Fruit fly (Drosophila melanogaster) whole organism, embryonic: ENCODE results near the gene CG31178.

Experiments used
- Bdp1 ChIP-seq: fragments of 200-800 bp; sonication (Bioruptor generic); optimal IDR thresholded peaks from 3 replicates; lab custom pipeline; 2016; ENCODE audit warnings: missing biosample characterization, missing genetic modification characterization
- CG10147 ChIP-seq: fragments of 200-800 bp; sonication (Bioruptor generic); optimal IDR thresholded peaks from 2 replicates; lab custom pipeline; 2019; ENCODE audit warnings: missing biosample characterization, mild to moderate bottlenecking, missing genetic modification characterization, moderate library complexity
- CG11560 ChIP-seq: fragments of 200-800 bp; sonication (Bioruptor generic); IDR thresholded peaks from 3 replicates; pipeline ENCODE4 v1.3.6; 2022; ENCODE audit warnings: missing biosample characterization, missing genetic modification characterization
- CG12744 ChIP-seq: fragments of 200-800 bp; sonication (Bioruptor generic); optimal IDR thresholded peaks from 2 replicates; lab custom pipeline; 2016; ENCODE audit warnings: missing biosample characterization, missing genetic modification characterization
- CG14014 ChIP-seq: fragments of 200-800 bp; sonication (Bioruptor generic); IDR thresholded peaks from 2 replicates; pipeline ENCODE4 v1.3.6; 2022; ENCODE audit warnings: missing biosample characterization, missing genetic modification characterization
- CG14965 ChIP-seq: fragments of 200-800 bp; sonication (Bioruptor generic); optimal IDR thresholded peaks from 2 replicates; lab custom pipeline; 2016; ENCODE audit warnings: missing biosample characterization, missing genetic modification characterization, borderline replicate concordance
- CG15601 ChIP-seq: fragments of 200-800 bp; sonication (Bioruptor generic); optimal IDR thresholded peaks from 3 replicates; lab custom pipeline; 2019; ENCODE audit warnings: missing biosample characterization, mild to moderate bottlenecking, missing genetic modification characterization, moderate library complexity
- CG16813 ChIP-seq: fragments of 200-800 bp; sonication (Bioruptor generic); IDR thresholded peaks from 3 replicates; pipeline ENCODE4 v1.3.6; 2022; ENCODE audit warnings: missing biosample characterization, missing genetic modification characterization; ENCODE audit not compliant: partially characterized antibody
- CG17186 ChIP-seq: fragments of 200-800 bp; sonication (Bioruptor generic); optimal IDR thresholded peaks from 3 replicates; lab custom pipeline; 2017; ENCODE audit warnings: missing biosample characterization, missing genetic modification reagents, missing genetic modification characterization
- CG17385 ChIP-seq: fragments of 200-800 bp; sonication (Bioruptor generic); optimal IDR thresholded peaks from 3 replicates; lab custom pipeline; 2018; ENCODE audit warnings: missing biosample characterization, mild to moderate bottlenecking, missing genetic modification characterization
- CG17802 ChIP-seq: fragments of 200-800 bp; sonication (Bioruptor generic); optimal IDR thresholded peaks from 2 replicates; lab custom pipeline; 2018; ENCODE audit warnings: missing biosample characterization, mild to moderate bottlenecking, missing genetic modification characterization, moderate library complexity
- CG18476 ChIP-seq: fragments of 200-800 bp; sonication (Bioruptor generic); optimal IDR thresholded peaks from 2 replicates; lab custom pipeline; 2016; ENCODE audit warnings: missing biosample characterization, mild to moderate bottlenecking, missing genetic modification characterization
- CG2116 ChIP-seq: fragments of 200-800 bp; sonication (Bioruptor generic); optimal IDR thresholded peaks from 3 replicates; lab custom pipeline; 2018; ENCODE audit warnings: missing biosample characterization, mild to moderate bottlenecking, missing genetic modification characterization
- CG2712 ChIP-seq: fragments of 200-800 bp; optimal IDR thresholded peaks from 3 replicates; lab custom pipeline; 2019; ENCODE audit warnings: missing biosample characterization, mild to moderate bottlenecking, missing genetic modification characterization, moderate library complexity
- CG30403 ChIP-seq: fragments of 200-800 bp; sonication (Bioruptor generic); optimal IDR thresholded peaks from 3 replicates; lab custom pipeline; 2016; ENCODE audit warnings: missing biosample characterization, missing genetic modification characterization
- CG31388 ChIP-seq: fragments of 200-800 bp; sonication (Bioruptor generic); optimal IDR thresholded peaks from 2 replicates; lab custom pipeline; 2016; ENCODE audit warnings: missing biosample characterization, missing genetic modification characterization
- CG32767 ChIP-seq: fragments of 200-800 bp; sonication (Bioruptor generic); IDR thresholded peaks from 2 replicates; pipeline ENCODE4 v1.3.6; 2022; ENCODE audit warnings: missing biosample characterization, missing genetic modification characterization
- CG4404 ChIP-seq: fragments of 200-800 bp; sonication (Bioruptor generic); IDR thresholded peaks from 2 replicates; pipeline ENCODE4 v1.3.6; 2022; ENCODE audit warnings: missing biosample characterization, missing genetic modification characterization
- CG4730 ChIP-seq: fragments of 200-800 bp; sonication (Bioruptor generic); IDR thresholded peaks from 2 replicates; pipeline ENCODE4 v1.3.6; 2022; ENCODE audit warnings: missing biosample characterization, missing genetic modification characterization
- CG5180 ChIP-seq: fragments of 200-800 bp; sonication (Bioruptor generic); optimal IDR thresholded peaks from 3 replicates; lab custom pipeline; 2017; ENCODE audit warnings: missing biosample characterization, missing genetic modification characterization, mild to moderate bottlenecking, moderate library complexity, missing genetic modification reagents
- CG9932 ChIP-seq: fragments of 200-800 bp; sonication (Bioruptor generic); IDR thresholded peaks from 2 replicates; pipeline ENCODE4 v1.3.6; 2022; ENCODE audit warnings: missing biosample characterization, missing genetic modification characterization
- CHES-1-like ChIP-seq: fragments of 200-800 bp; sonication (Bioruptor generic); optimal IDR thresholded peaks from 2 replicates; lab custom pipeline; 2016; ENCODE audit warnings: missing biosample characterization, missing genetic modification characterization
- CoRest ChIP-seq: fragments of 200-800 bp; sonication (Bioruptor generic); optimal IDR thresholded peaks from 3 replicates; lab custom pipeline; 2018; ENCODE audit warnings: missing biosample characterization, mild to moderate bottlenecking, missing genetic modification characterization, moderate library complexity
- Dad ChIP-seq: fragments of 200-800 bp; sonication (Bioruptor generic); optimal IDR thresholded peaks from 3 replicates; lab custom pipeline; 2016; ENCODE audit warnings: missing biosample characterization, missing genetic modification characterization
- Dip2 ChIP-seq: fragments of 200-800 bp; sonication (Bioruptor generic); IDR thresholded peaks from 2 replicates; pipeline ENCODE4 v1.3.6; 2022; ENCODE audit warnings: missing biosample characterization, missing genetic modification characterization
- Dip3 ChIP-seq: fragments of 200-800 bp; sonication (Bioruptor generic); optimal IDR thresholded peaks from 3 replicates; lab custom pipeline; 2016; ENCODE audit warnings: missing biosample characterization, missing genetic modification characterization
- Doc3 ChIP-seq: fragments of 200-800 bp; sonication (Bioruptor generic); IDR thresholded peaks from 3 replicates; pipeline ENCODE4 v1.3.6; 2022; ENCODE audit warnings: missing biosample characterization, missing genetic modification characterization; ENCODE audit not compliant: partially characterized antibody
- Fer3 ChIP-seq: fragments of 200-800 bp; sonication (Bioruptor generic); optimal IDR thresholded peaks from 2 replicates; lab custom pipeline; 2018; ENCODE audit warnings: missing biosample characterization, mild to moderate bottlenecking, missing genetic modification characterization, moderate library complexity
- HHEX ChIP-seq: fragments of 200-800 bp; sonication (Bioruptor generic); optimal IDR thresholded peaks from 3 replicates; lab custom pipeline; 2017; ENCODE audit warnings: missing biosample characterization, mild to moderate bottlenecking, missing genetic modification characterization, missing genetic modification reagents
- NC2α ChIP-seq: fragments of 200-800 bp; sonication (Bioruptor generic); optimal IDR thresholded peaks from 2 replicates; lab custom pipeline; 2016; ENCODE audit warnings: missing biosample characterization, missing genetic modification characterization
- Nf-YB ChIP-seq: fragments of 200-800 bp; sonication (Bioruptor generic); optimal IDR thresholded peaks from 3 replicates; lab custom pipeline; 2019; ENCODE audit warnings: missing biosample characterization, mild to moderate bottlenecking, missing genetic modification characterization, moderate library complexity
- Optix ChIP-seq: fragments of 200-800 bp; sonication (Bioruptor generic); IDR thresholded peaks from 3 replicates; pipeline ENCODE4 v1.3.6; 2022; ENCODE audit warnings: missing biosample characterization, missing genetic modification characterization
- Poxn ChIP-seq: fragments of 200-800 bp; sonication (Bioruptor generic); IDR thresholded peaks from 2 replicates; pipeline ENCODE4 v1.3.6; 2022; ENCODE audit warnings: missing biosample characterization, missing genetic modification characterization
- Tbp ChIP-seq: fragments of >200 bp; optimal IDR thresholded peaks from 2 replicates; lab custom pipeline; 2018; ENCODE audit warnings: missing biosample characterization, missing genetic modification characterization
- btn ChIP-seq: fragments of 200-800 bp; sonication (Bioruptor generic); optimal IDR thresholded peaks from 2 replicates; lab custom pipeline; 2016; ENCODE audit warnings: missing biosample characterization, missing genetic modification characterization
- caup ChIP-seq: fragments of 200-800 bp; sonication (Bioruptor generic); optimal IDR thresholded peaks from 3 replicates; lab custom pipeline; 2017; ENCODE audit warnings: missing biosample characterization, mild to moderate bottlenecking, missing genetic modification characterization, moderate library complexity; ENCODE audit not compliant: severe bottlenecking
- chif ChIP-seq, 2 experiments: fragments of 200-800 bp; sonication (Bioruptor generic); optimal IDR thresholded peaks; 3 replicates each; lab custom pipeline; 2016; ENCODE audit warnings: missing biosample characterization in 2 of 2, missing genetic modification characterization in 2 of 2
- crp ChIP-seq, 2 experiments: fragments of 200-800 bp; sonication (Bioruptor generic); optimal IDR thresholded peaks; 2 replicates in 1 of 2; 3 replicates in 1 of 2; lab custom pipeline; 2017; ENCODE audit warnings: missing biosample characterization in 2 of 2, missing genetic modification characterization in 2 of 2, mild to moderate bottlenecking in 1 of 2, moderate library complexity in 1 of 2
- dimm ChIP-seq: fragments of 200-800 bp; sonication (Bioruptor generic); IDR thresholded peaks from 2 replicates; pipeline ENCODE4 v1.3.6; 2022; ENCODE audit warnings: missing biosample characterization, missing genetic modification characterization
- fd96Cb ChIP-seq: fragments of 200-800 bp; sonication (Bioruptor generic); optimal IDR thresholded peaks from 2 replicates; lab custom pipeline; 2018; ENCODE audit warnings: missing biosample characterization, mild to moderate bottlenecking, missing genetic modification characterization, moderate library complexity
- gem ChIP-seq: fragments of 200-800 bp; sonication (Bioruptor generic); optimal IDR thresholded peaks from 2 replicates; lab custom pipeline; 2019; ENCODE audit warnings: missing biosample characterization, mild to moderate bottlenecking, missing genetic modification characterization, moderate library complexity
- jing ChIP-seq: fragments of 200-800 bp; sonication (Bioruptor generic); optimal IDR thresholded peaks from 2 replicates; lab custom pipeline; 2018; ENCODE audit warnings: missing biosample characterization, mild to moderate bottlenecking, missing genetic modification characterization
- kah ChIP-seq: fragments of 200-800 bp; sonication (Bioruptor generic); optimal IDR thresholded peaks from 2 replicates; lab custom pipeline; 2018; ENCODE audit warnings: missing biosample characterization, mild to moderate bottlenecking, missing genetic modification characterization
- luna ChIP-seq: fragments of 200-800 bp; sonication (Bioruptor generic); optimal IDR thresholded peaks from 2 replicates; lab custom pipeline; 2016; ENCODE audit warnings: missing biosample characterization, missing genetic modification characterization
- pan ChIP-seq, 4 experiments: fragments of >200 bp in 3 of 4; fragments of 200-800 bp in 1 of 4; sonication (Bioruptor generic) in 1 of 4; optimal IDR thresholded peaks in 3 of 4; IDR thresholded peaks in 1 of 4; 2 replicates each; pipeline versions ENCODE4 v1.3.6 to Lab custom; 2017 to 2022; ENCODE audit warnings: missing biosample characterization in 2 of 4, missing genetic modification characterization in 2 of 4, mixed read lengths in 1 of 4
- ttk ChIP-seq: fragments of 200-800 bp; sonication (Bioruptor generic); IDR thresholded peaks from 2 replicates; pipeline ENCODE4 v2.1.2; 2022; ENCODE audit warnings: missing biosample characterization, missing genetic modification characterization
- twi ChIP-seq: fragments of 200-800 bp; optimal IDR thresholded peaks from 2 replicates; lab custom pipeline; 2019; ENCODE audit warnings: missing biosample characterization, mild to moderate bottlenecking, missing genetic modification characterization, moderate library complexity
- vvl ChIP-seq: fragments of 200-800 bp; sonication (Bioruptor generic); IDR thresholded peaks from 2 replicates; pipeline ENCODE4 v1.3.6; 2022; ENCODE audit warnings: missing biosample characterization, missing genetic modification characterization
- wor ChIP-seq: fragments of 200-800 bp; sonication (Bioruptor generic); IDR thresholded peaks from 2 replicates; pipeline ENCODE4 v1.3.6; 2022; ENCODE audit warnings: missing biosample characterization, missing genetic modification characterization
- yki ChIP-seq: fragments of >200 bp; optimal IDR thresholded peaks from 3 replicates; lab custom pipeline; 2018

The CG31178 gene

dm6 chr3R:21828040-21828526 lies 45.5 kb upstream of the CG31178 start (continued):
- TF ChIP-seq Fer3 (peak; percentile 6), CG4730 (GFP tag; lab: Robert Waterston, UW) (peak; percentile 72), CG11560 (tag; lab: Robert Waterston, UW) (no peak), HHEX (GFP tag; lab: Kevin White, UChicago) (no peak), yki (no peak), Bdp1 (GFP tag; lab: Kevin White, UChicago) (peak; percentile 56), CG18476 (GFP tag; lab: Kevin White, UChicago) (peak; percentile 38), fd96Cb (tag; lab: Kevin White, UChicago) (peak; percentile 81), Doc3 (GFP tag; lab: Robert Waterston, UW) (no peak), CG2116 (GFP tag; lab: Kevin White, UChicago) (no peak), CG30403 (GFP tag; lab: Kevin White, UChicago) (peak; percentile 64), wor (GFP tag; lab: Robert Waterston, UW) (peak; percentile 83), dimm (peak; percentile 53), luna (GFP tag; lab: Kevin White, UChicago) (no peak), Dip3 (no peak), CG32767 (GFP tag; lab: Robert Waterston, UW) (peak; percentile 61), Dad (peak; percentile 27), CG5180 (GFP tag; lab: Kevin White, UChicago) (peak; percentile 1), Poxn (GFP tag; lab: Robert Waterston, UW) (no peak), CG16813 (0 out of 3 replicates have a peak, but pooled peaks have one; percentile 12), jing (GFP tag; lab: Kevin White, UChicago) (peak; percentile 71), CG12744 (GFP tag; lab: Kevin White, UChicago) (peak; percentile 29), kah (GFP tag; lab: Kevin White, UChicago) (no peak), caup (GFP tag; lab: Kevin White, UChicago) (no peak), CG4404 (GFP tag; lab: Robert Waterston, UW) (peak; percentile 59; the same call in 1 of the 2 replicates), CoRest (tag; lab: Kevin White, UChicago) (peak; percentile 81), CG17385 (GFP tag; lab: Kevin White, UChicago) (peak; percentile 58), CG17802 (tag; lab: Kevin White, UChicago) (peak; percentile 49), NC2α (GFP tag; lab: Kevin White, UChicago) (peak; percentile 77), Dip2 (no peak), gem (tag; lab: Kevin White, UChicago) (peak; percentile 88), CG14014 (GFP tag; lab: Robert Waterston, UW) (0 out of 2 replicates have a peak, but pooled peaks have one; percentile 25), CHES-1-like (GFP tag; lab: Kevin White, UChicago) (peak; percentile 55), vvl (GFP tag; lab: Robert Waterston, UW) (peak; percentile 87), CG17186 (GFP tag; lab: Kevin White, UChicago) (peak; percentile 76), twi (tag; lab: Kevin White, UChicago) (peak; percentile 76), CG31388 (GFP tag; lab: Kevin White, UChicago) (no peak), CG2712 (tag; lab: Kevin White, UChicago) (peak; percentile 94), pan (optimal IDR thresholded peaks at IDR 0.05; lab: Kevin White, UChicago) (peak in 1 of 2 experiments; percentile 12), pan (GFP tag; optimal IDR thresholded peaks at IDR 0.05 in 1 of 2, IDR thresholded peaks at IDR 0.05 in 1 of 2) (peak in 1 of 2 experiments; percentile 63), Tbp (GFP tag; lab: Kevin White, UChicago) (no peak), crp (GFP tag; optimal IDR thresholded peaks at IDR 0.05; lab: Kevin White, UChicago) (no peak), CG14965 (GFP tag; lab: Kevin White, UChicago) (peak; percentile 40), btn (GFP tag; lab: Kevin White, UChicago) (peak; percentile 82), Optix (GFP tag; lab: Robert Waterston, UW) (peak; percentile 84), CG15601 (tag; lab: Kevin White, UChicago) (peak; percentile 92), CG10147 (GFP tag; lab: Kevin White, UChicago) (no peak), CG9932 (GFP tag; lab: Robert Waterston, UW) (no peak), chif (GFP tag; optimal IDR thresholded peaks at IDR 0.05; lab: Kevin White, UChicago) (peak; percentile 78 to 91), ttk (GFP tag; lab: Robert Waterston, UW) (peak; percentile 60), Nf-YB (GFP tag; lab: Kevin White, UChicago) (peak; percentile 33)
